Worm (Caenorhabditis elegans): Measurements from ENCODE around the gene zip-9.

DNA sequence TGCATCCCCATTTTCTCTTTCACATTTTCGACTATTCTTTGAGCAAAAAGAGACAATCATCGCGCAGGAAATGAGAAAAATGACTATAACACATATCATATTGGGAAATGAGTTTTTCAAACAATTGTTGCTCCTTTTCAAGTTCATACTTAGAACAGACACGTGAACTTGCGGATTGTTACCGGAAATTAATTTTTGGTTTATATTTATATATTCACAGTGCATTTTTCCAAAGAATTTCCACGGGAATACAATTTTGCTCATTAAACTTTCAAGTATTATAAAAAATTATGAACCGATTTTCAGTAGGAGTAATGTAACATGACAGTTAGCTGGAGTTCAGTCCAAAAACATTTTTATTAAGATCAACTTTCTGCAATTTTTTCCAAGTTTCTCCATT is 19.0 kb upstream of the zip-9 start, which contains the start of gene F58B4.7:
- TF ChIP-seq tra-4 (tag; optimal IDR thresholded peaks at IDR 0.05) = no peak
- no peak for TF ChIP-seq ets-7 (tag; optimal IDR thresholded peaks at IDR 0.05)
- TF ChIP-seq flt-1 (GFP tag; IDR thresholded peaks at IDR 0.05) = no peak
- TF ChIP-seq scrt-1 (GFP tag; IDR thresholded peaks at IDR 0.05) = no peak
- no peak for TF ChIP-seq tbx-11 (GFP tag; IDR thresholded peaks at IDR 0.05)
- TF ChIP-seq hnd-1 (tag; optimal IDR thresholded peaks at IDR 0.05) = no peak
